Fruit fly (Drosophila melanogaster) whole organism, embryonic: Measurements from ENCODE around the gene CG11986.
A peak's percentile ranks its signal among the peaks of the same experiment; 100 is the strongest.

Experiments
- Abd-B ChIP-seq: fragments of 200-800 bp; sonication (Bioruptor generic); optimal IDR thresholded peaks from 2 replicates; lab custom pipeline; 2018; ENCODE audit warnings: missing biosample characterization, mild to moderate bottlenecking, missing genetic modification characterization, moderate library complexity
- CG10147 ChIP-seq: fragments of 200-800 bp; sonication (Bioruptor generic); optimal IDR thresholded peaks from 2 replicates; lab custom pipeline; 2019; ENCODE audit warnings: missing biosample characterization, mild to moderate bottlenecking, missing genetic modification characterization, moderate library complexity
- CG10543 ChIP-seq: fragments of 200-800 bp; sonication (Bioruptor generic); optimal IDR thresholded peaks from 3 replicates; lab custom pipeline; 2017; ENCODE audit warnings: missing biosample characterization, mild to moderate bottlenecking, missing genetic modification characterization, moderate library complexity
- CG11247 ChIP-seq: fragments of 200-800 bp; sonication (Bioruptor generic); IDR thresholded peaks from 2 replicates; pipeline ENCODE4 v1.3.6; 2022; ENCODE audit warnings: missing biosample characterization, missing genetic modification characterization
- CG12391 ChIP-seq: fragments of 200-800 bp; sonication (Bioruptor generic); optimal IDR thresholded peaks from 3 replicates; lab custom pipeline; 2018; ENCODE audit warnings: missing biosample characterization, mild to moderate bottlenecking, missing genetic modification characterization, moderate library complexity
- CG13424 ChIP-seq: fragments of 200-800 bp; sonication (Bioruptor generic); optimal IDR thresholded peaks from 2 replicates; lab custom pipeline; 2019; ENCODE audit warnings: missing biosample characterization, mild to moderate bottlenecking, missing genetic modification characterization, moderate library complexity
- CG14014 ChIP-seq: fragments of 200-800 bp; sonication (Bioruptor generic); IDR thresholded peaks from 2 replicates; pipeline ENCODE4 v1.3.6; 2022; ENCODE audit warnings: missing biosample characterization, missing genetic modification characterization
- CG15601 ChIP-seq: fragments of 200-800 bp; sonication (Bioruptor generic); optimal IDR thresholded peaks from 3 replicates; lab custom pipeline; 2019; ENCODE audit warnings: missing biosample characterization, mild to moderate bottlenecking, missing genetic modification characterization, moderate library complexity
- CG16863 ChIP-seq: fragments of 200-800 bp; sonication (Bioruptor generic); optimal IDR thresholded peaks from 3 replicates; lab custom pipeline; 2016; ENCODE audit warnings: missing biosample characterization, missing genetic modification characterization
- CG17385 ChIP-seq: fragments of 200-800 bp; sonication (Bioruptor generic); optimal IDR thresholded peaks from 3 replicates; lab custom pipeline; 2018; ENCODE audit warnings: missing biosample characterization, mild to moderate bottlenecking, missing genetic modification characterization
- CG2712 ChIP-seq: fragments of 200-800 bp; optimal IDR thresholded peaks from 3 replicates; lab custom pipeline; 2019; ENCODE audit warnings: missing biosample characterization, mild to moderate bottlenecking, missing genetic modification characterization, moderate library complexity
- CG31441 ChIP-seq: fragments of 200-800 bp; sonication (Bioruptor generic); IDR thresholded peaks from 2 replicates; pipeline ENCODE4 v1.3.6; 2022; ENCODE audit warnings: missing biosample characterization, missing genetic modification characterization
- CG34422 ChIP-seq: fragments of 200-800 bp; sonication (Bioruptor generic); IDR thresholded peaks from 3 replicates; pipeline ENCODE4 v1.3.6; 2022; ENCODE audit warnings: missing biosample characterization, missing genetic modification characterization
- CG4707 ChIP-seq: fragments of 200-800 bp; sonication (Bioruptor generic); optimal IDR thresholded peaks from 2 replicates; lab custom pipeline; 2018; ENCODE audit warnings: missing biosample characterization, mild to moderate bottlenecking, missing genetic modification characterization, moderate library complexity
- CG5953 ChIP-seq: fragments of 200-800 bp; sonication (Bioruptor generic); IDR thresholded peaks from 2 replicates; pipeline ENCODE4 v1.3.6; 2022; ENCODE audit warnings: missing biosample characterization, missing genetic modification characterization
- CG8281 ChIP-seq: fragments of 200-800 bp; sonication (Bioruptor generic); optimal IDR thresholded peaks from 2 replicates; lab custom pipeline; 2018; ENCODE audit warnings: missing biosample characterization, mild to moderate bottlenecking, missing genetic modification characterization, moderate library complexity
- CG8290 ChIP-seq, 3 experiments: fragments of 200-800 bp; sonication (Bioruptor generic); optimal IDR thresholded peaks; 2 replicates each; lab custom pipeline; 2016 to 2019; ENCODE audit warnings: missing biosample characterization in 3 of 3, missing genetic modification characterization in 3 of 3, mild to moderate bottlenecking in 2 of 3, moderate library complexity in 1 of 3
- CG8924 ChIP-seq: fragments of 200-800 bp; optimal IDR thresholded peaks from 3 replicates; lab custom pipeline; 2019; ENCODE audit warnings: missing biosample characterization, mild to moderate bottlenecking, missing genetic modification characterization, moderate library complexity
- CG9609 ChIP-seq: fragments of 200-800 bp; sonication (Bioruptor generic); optimal IDR thresholded peaks from 3 replicates; lab custom pipeline; 2016; ENCODE audit warnings: missing biosample characterization, missing genetic modification characterization
- CTCF ChIP-seq: fragments of 200-800 bp; sonication (Bioruptor generic); optimal IDR thresholded peaks from 2 replicates; lab custom pipeline; 2017; ENCODE audit warnings: missing biosample characterization, mild to moderate bottlenecking, missing genetic modification characterization, moderate library complexity
- Chrac-16 ChIP-seq: fragments of 200-800 bp; sonication (Bioruptor generic); optimal IDR thresholded peaks from 3 replicates; lab custom pipeline; 2016; ENCODE audit warnings: missing biosample characterization, missing genetic modification characterization
- Dek ChIP-seq: fragments of 200-800 bp; sonication (Bioruptor generic); optimal IDR thresholded peaks from 3 replicates; lab custom pipeline; 2019; ENCODE audit warnings: missing biosample characterization, mild to moderate bottlenecking, missing genetic modification characterization, moderate library complexity
- Fer1 ChIP-seq: fragments of 200-800 bp; sonication (Bioruptor generic); optimal IDR thresholded peaks from 2 replicates; lab custom pipeline; 2017; ENCODE audit warnings: missing biosample characterization, mild to moderate bottlenecking, missing genetic modification characterization
- Fer2 ChIP-seq: fragments of 200-800 bp; sonication (Bioruptor generic); optimal IDR thresholded peaks from 2 replicates; lab custom pipeline; 2018; ENCODE audit warnings: missing biosample characterization, mild to moderate bottlenecking, missing genetic modification characterization, moderate library complexity
- HHEX ChIP-seq: fragments of 200-800 bp; sonication (Bioruptor generic); optimal IDR thresholded peaks from 3 replicates; lab custom pipeline; 2017; ENCODE audit warnings: missing biosample characterization, mild to moderate bottlenecking, missing genetic modification characterization, missing genetic modification reagents
- HLH4C ChIP-seq: fragments of 200-800 bp; sonication (Bioruptor generic); IDR thresholded peaks from 3 replicates; pipeline ENCODE4 v1.3.6; 2022; ENCODE audit warnings: missing biosample characterization, missing genetic modification characterization; ENCODE audit not compliant: partially characterized antibody
- HmgZ ChIP-seq: fragments of 200-800 bp; sonication (Bioruptor generic); optimal IDR thresholded peaks from 2 replicates; lab custom pipeline; 2018; ENCODE audit warnings: missing biosample characterization, mild to moderate bottlenecking, missing genetic modification characterization
- Nf-YB ChIP-seq: fragments of 200-800 bp; sonication (Bioruptor generic); optimal IDR thresholded peaks from 3 replicates; lab custom pipeline; 2019; ENCODE audit warnings: missing biosample characterization, mild to moderate bottlenecking, missing genetic modification characterization, moderate library complexity
- Pdp1 ChIP-seq, 2 experiments: fragments of 200-800 bp; sonication (Bioruptor generic); optimal IDR thresholded peaks; 3 replicates each; lab custom pipeline; 2016; ENCODE audit warnings: missing biosample characterization in 2 of 2, missing genetic modification characterization in 2 of 2, mild to moderate bottlenecking in 1 of 2, moderate library complexity in 1 of 2
- Poxn ChIP-seq: fragments of 200-800 bp; sonication (Bioruptor generic); IDR thresholded peaks from 2 replicates; pipeline ENCODE4 v1.3.6; 2022; ENCODE audit warnings: missing biosample characterization, missing genetic modification characterization
- Sox100B ChIP-seq: fragments of 200-800 bp; sonication (Bioruptor generic); optimal IDR thresholded peaks from 3 replicates; lab custom pipeline; 2018; ENCODE audit warnings: missing biosample characterization, mild to moderate bottlenecking, missing genetic modification characterization
- Sry-δ ChIP-seq: fragments of 200-800 bp; sonication (Bioruptor generic); optimal IDR thresholded peaks from 2 replicates; lab custom pipeline; 2016; ENCODE audit warnings: missing biosample characterization, missing genetic modification characterization
- aop ChIP-seq: fragments of 200-800 bp; sonication (Bioruptor generic); IDR thresholded peaks from 2 replicates; pipeline ENCODE4 v1.3.6; 2022; ENCODE audit warnings: missing biosample characterization, missing genetic modification characterization
- ash1 ChIP-seq: fragments of 200-800 bp; sonication (Bioruptor generic); optimal IDR thresholded peaks from 2 replicates; lab custom pipeline; 2018; ENCODE audit warnings: missing biosample characterization, mild to moderate bottlenecking, missing genetic modification characterization
- ato ChIP-seq: fragments of 200-800 bp; sonication (Bioruptor generic); IDR thresholded peaks from 2 replicates; pipeline ENCODE4 v1.3.6; 2022; ENCODE audit warnings: missing biosample characterization, missing genetic modification characterization; ENCODE audit not compliant: partially characterized antibody
- dimm ChIP-seq: fragments of 200-800 bp; sonication (Bioruptor generic); IDR thresholded peaks from 2 replicates; pipeline ENCODE4 v1.3.6; 2022; ENCODE audit warnings: missing biosample characterization, missing genetic modification characterization
- dmrt11E ChIP-seq: fragments of 200-800 bp; sonication (Bioruptor generic); optimal IDR thresholded peaks from 3 replicates; lab custom pipeline; 2018; ENCODE audit warnings: missing biosample characterization, mild to moderate bottlenecking, missing genetic modification characterization, moderate library complexity
- gsb-n ChIP-seq: fragments of 200-800 bp; sonication (Bioruptor generic); optimal IDR thresholded peaks from 3 replicates; lab custom pipeline; 2018; ENCODE audit warnings: missing biosample characterization, mild to moderate bottlenecking, missing genetic modification characterization
- her ChIP-seq: fragments of 200-800 bp; sonication (Bioruptor generic); optimal IDR thresholded peaks from 2 replicates; lab custom pipeline; 2016; ENCODE audit warnings: missing biosample characterization, missing genetic modification characterization
- lilli ChIP-seq: fragments of 200-800 bp; sonication (Bioruptor generic); optimal IDR thresholded peaks from 3 replicates; lab custom pipeline; 2016; ENCODE audit warnings: missing biosample characterization, missing genetic modification characterization
- maf-S ChIP-seq: fragments of 200-800 bp; sonication (Bioruptor generic); optimal IDR thresholded peaks from 2 replicates; lab custom pipeline; 2016; ENCODE audit warnings: missing biosample characterization, missing genetic modification characterization
- oc ChIP-seq: fragments of 200-800 bp; sonication (Bioruptor generic); optimal IDR thresholded peaks from 2 replicates; lab custom pipeline; 2018; ENCODE audit warnings: missing biosample characterization, mild to moderate bottlenecking, missing genetic modification characterization, moderate library complexity
- p53 ChIP-seq: fragments of 200-800 bp; sonication (Bioruptor generic); optimal IDR thresholded peaks from 2 replicates; lab custom pipeline; 2016; ENCODE audit warnings: missing biosample characterization, missing genetic modification characterization
- pzg ChIP-seq: fragments of 200-800 bp; sonication (Bioruptor generic); optimal IDR thresholded peaks from 3 replicates; lab custom pipeline; 2018; ENCODE audit warnings: missing biosample characterization, mild to moderate bottlenecking, missing genetic modification characterization, moderate library complexity
- sens ChIP-seq: fragments of 200-800 bp; sonication (Bioruptor generic); peaks from one replicate; lab custom pipeline; 2016; ENCODE audit warnings: missing biosample characterization, missing genetic modification characterization
- sens-2 ChIP-seq: fragments of 200-800 bp; sonication (Bioruptor generic); IDR thresholded peaks from 2 replicates; pipeline ENCODE4 v1.3.6; 2022; ENCODE audit warnings: missing biosample characterization, missing genetic modification characterization
- stc ChIP-seq: fragments of 200-800 bp; sonication (Bioruptor generic); IDR thresholded peaks from 2 replicates; pipeline ENCODE4 v1.3.6; 2022; ENCODE audit warnings: missing biosample characterization, missing genetic modification characterization
- sug ChIP-seq: fragments of 200-800 bp; optimal IDR thresholded peaks from 2 replicates; lab custom pipeline; 2019; ENCODE audit warnings: missing biosample characterization, mild to moderate bottlenecking, missing genetic modification characterization, moderate library complexity
- unc-4 ChIP-seq: fragments of 200-800 bp; sonication (Bioruptor generic); IDR thresholded peaks from 2 replicates; pipeline ENCODE4 v1.3.6; 2022; ENCODE audit warnings: missing biosample characterization, missing genetic modification characterization; ENCODE audit not compliant: partially characterized antibody
- vnd ChIP-seq: fragments of 200-800 bp; sonication (Bioruptor generic); IDR thresholded peaks from 3 replicates; pipeline ENCODE4 v1.3.6; 2022; ENCODE audit warnings: missing biosample characterization, missing genetic modification characterization; ENCODE audit not compliant: partially characterized antibody

CG11986 gene

DNA sequence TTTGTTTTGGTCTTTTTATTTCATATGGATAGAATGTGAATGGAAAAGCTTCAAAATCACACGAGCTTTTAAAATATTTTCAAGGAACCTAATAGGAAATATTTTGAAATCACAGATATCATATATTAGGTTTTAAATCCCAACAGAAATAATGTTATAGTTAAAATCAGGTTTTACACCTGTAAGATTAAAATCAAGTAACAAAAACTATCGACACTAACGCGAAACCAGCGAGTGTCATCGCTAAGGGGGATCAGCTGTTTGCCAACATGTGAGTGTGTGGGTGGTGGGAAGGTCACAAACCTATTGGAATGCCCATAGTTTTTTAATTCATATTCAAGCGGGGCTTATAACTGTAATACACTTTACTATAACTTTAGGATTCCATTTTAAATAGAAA lies 23.4 kb downstream of the CG11986 start, which contains the start of gene hyx (continued):
- TF ChIP-seq CG10543 (GFP tag; lab: Kevin White, UChicago) (peak; percentile 29), stc (GFP tag; lab: Robert Waterston, UW) (no peak), Fer2 (tag; lab: Kevin White, UChicago) (no peak), Poxn (no peak), CG11247 (no peak), CG16863 (GFP tag; lab: Kevin White, UChicago) (peak; percentile 9), CG4707 (GFP tag; lab: Kevin White, UChicago) (no peak), HHEX (GFP tag; lab: Kevin White, UChicago) (no peak), Nf-YB (GFP tag; lab: Kevin White, UChicago) (no peak), sens (GFP tag; lab: Kevin White, UChicago) (peak; percentile 95), CG10147 (peak; percentile 20), Chrac-16 (GFP tag; lab: Kevin White, UChicago) (peak; percentile 39), Sry-δ (GFP tag; lab: Kevin White, UChicago) (peak; percentile 90), aop (no peak), Sox100B (no peak), p53 (peak; percentile 23), CG13424 (peak; percentile 52), dmrt11E (tag; lab: Kevin White, UChicago) (peak; percentile 27), ato (GFP tag; lab: Robert Waterston, UW) (peak; percentile 58; the same call in 1 of the 2 replicates), Fer1 (peak; percentile 61), lilli (peak; percentile 73), CG8281 (tag; lab: Kevin White, UChicago) (no peak), HLH4C (peak; percentile 65; the same call in 2 of the 3 replicates), CG17385 (GFP tag; lab: Kevin White, UChicago) (peak; percentile 38), vnd (peak; percentile 66), CG15601 (tag; lab: Kevin White, UChicago) (peak; percentile 24), CG14014 (GFP tag; lab: Robert Waterston, UW) (peak; percentile 30; the same call in 1 of the 2 replicates), sug (tag; lab: Kevin White, UChicago) (peak; percentile 61), unc-4 (GFP tag; lab: Robert Waterston, UW) (peak; percentile 91), her (peak; percentile 18), maf-S (GFP tag; lab: Kevin White, UChicago) (peak; percentile 27), sens-2 (GFP tag; lab: Robert Waterston, UW) (no peak), CG8924 (tag; lab: Kevin White, UChicago) (peak; percentile 56), gsb-n (tag; lab: Kevin White, UChicago) (no peak), ash1 (GFP tag; lab: Kevin White, UChicago) (no peak), pzg (peak; percentile 54), Pdp1 (GFP tag; optimal IDR thresholded peaks at IDR 0.05; lab: Kevin White, UChicago) (peak in 1 of 2 experiments; percentile 41), CG8290 (GFP tag; optimal IDR thresholded peaks at IDR 0.05; lab: Kevin White, UChicago) (peak; percentile 27), CG8290 (tag; optimal IDR thresholded peaks at IDR 0.05; lab: Kevin White, UChicago) (peak in 1 of 2 experiments; percentile 86), Dek (tag; lab: Kevin White, UChicago) (peak; percentile 41), CG34422 (GFP tag; lab: Robert Waterston, UW) (peak; percentile 65; the same call in 2 of the 3 replicates), CTCF (GFP tag; lab: Kevin White, UChicago) (no peak), CG2712 (tag; lab: Kevin White, UChicago) (peak; percentile 59), CG31441 (GFP tag; lab: Robert Waterston, UW) (no peak), CG12391 (tag; lab: Kevin White, UChicago) (peak; percentile 67), HmgZ (tag; lab: Kevin White, UChicago) (peak; percentile 61), CG9609 (GFP tag; lab: Kevin White, UChicago) (peak; percentile 8), Abd-B (GFP tag; lab: Kevin White, UChicago) (no peak), oc (tag; lab: Kevin White, UChicago) (peak; percentile 44), CG5953 (GFP tag; lab: Robert Waterston, UW) (no peak), dimm (no peak)
